Worm (Caenorhabditis elegans) whole organism, L1 larva: ENCODE data around the gene kmo-2.
A peak's percentile ranks its signal among the peaks of the same experiment; 100 is the strongest.

Source experiments
- C04F5.9 ChIP-seq: sonication (generic microtip); optimal IDR thresholded peaks from 2 replicates; lab custom pipeline; 2016; ENCODE audit warnings: missing genetic modification characterization, missing compliant biosample characterization
- C34B4.2 ChIP-seq: sonication (generic microtip); optimal IDR thresholded peaks from 2 replicates; lab custom pipeline; 2017; ENCODE audit warnings: mild to moderate bottlenecking, missing genetic modification characterization, missing compliant biosample characterization
- F16B12.6 ChIP-seq: fragments of 150-350 bp; optimal IDR thresholded peaks from 2 replicates; lab custom pipeline; 2014; ENCODE audit warnings: missing biosample characterization, missing genetic modification characterization
- aha-1 ChIP-seq: fragments of 150-350 bp; optimal IDR thresholded peaks from 2 replicates; lab custom pipeline; 2014; ENCODE audit warnings: missing biosample characterization, missing genetic modification characterization
- ces-1 ChIP-seq: fragments of 150-350 bp; optimal IDR thresholded peaks from 2 replicates; lab custom pipeline; 2014; ENCODE audit warnings: missing biosample characterization, missing genetic modification reagents, missing genetic modification characterization
- dpl-1 ChIP-seq, 3 experiments: fragments of 150-350 bp in 2 of 3; sonication (generic microtip) in 1 of 3; optimal IDR thresholded peaks; 2 replicates each; lab custom pipeline; 2014 to 2017; ENCODE audit warnings: missing biosample characterization in 3 of 3, missing genetic modification characterization in 3 of 3, missing genetic modification reagents in 3 of 3
- efl-1 ChIP-seq, 4 experiments: fragments of 150-350 bp; optimal IDR thresholded peaks in 3 of 4; peaks in 1 of 4; 1 replicate in 1 of 4; 2 replicates in 3 of 4; lab custom pipeline; 2014; ENCODE audit warnings: missing biosample characterization in 2 of 4, missing genetic modification characterization in 2 of 4, missing genetic modification reagents in 2 of 4
- efl-3 ChIP-seq: fragments of 200-800 bp; sonication (Bioruptor generic); optimal IDR thresholded peaks from 2 replicates; lab custom pipeline; 2018; ENCODE audit warnings: mild to moderate bottlenecking, missing genetic modification characterization, missing compliant biosample characterization
- egl-27 ChIP-seq, 2 experiments: fragments of 150-350 bp in 1 of 2; sonication (generic microtip); optimal IDR thresholded peaks; 3 replicates each; lab custom pipeline; 2017 to 2018; ENCODE audit warnings: missing biosample characterization in 2 of 2, missing genetic modification characterization in 2 of 2, missing genetic modification reagents in 2 of 2
- fos-1 ChIP-seq: fragments of 150-350 bp; optimal IDR thresholded peaks from 2 replicates; lab custom pipeline; 2014; ENCODE audit warnings: missing biosample characterization, missing genetic modification characterization
- grh-1 ChIP-seq: fragments of 200-800 bp; sonication (Bioruptor generic); IDR thresholded peaks from 2 replicates; pipeline ENCODE4 v1.3.6; 2022; ENCODE audit warnings: missing genetic modification reagents, missing genetic modification characterization, missing compliant biosample characterization
- hlh-4 ChIP-seq: sonication (generic microtip); optimal IDR thresholded peaks from 2 replicates; lab custom pipeline; 2016; ENCODE audit warnings: mild to moderate bottlenecking, missing genetic modification characterization, missing compliant biosample characterization
- jun-1 ChIP-seq: fragments of 150-350 bp; optimal IDR thresholded peaks from 2 replicates; lab custom pipeline; 2014; ENCODE audit warnings: missing biosample characterization, missing genetic modification reagents, missing genetic modification characterization
- lin-14 ChIP-seq: fragments of 200-800 bp; sonication (Bioruptor generic); optimal IDR thresholded peaks from 2 replicates; lab custom pipeline; 2018; ENCODE audit warnings: mild to moderate bottlenecking, missing genetic modification characterization, moderate library complexity, missing compliant biosample characterization
- lin-35 ChIP-seq, 2 experiments: fragments of 150-350 bp; optimal IDR thresholded peaks; 2 replicates each; lab custom pipeline; 2014; ENCODE audit warnings: missing biosample characterization in 2 of 2, missing genetic modification characterization in 2 of 2, missing genetic modification reagents in 2 of 2
- lin-39 ChIP-seq: fragments of 150-350 bp; optimal IDR thresholded peaks from 2 replicates; lab custom pipeline; 2014; ENCODE audit warnings: missing biosample characterization, missing genetic modification reagents, missing genetic modification characterization
- lsy-2 ChIP-seq, 2 experiments: fragments of 150-350 bp; optimal IDR thresholded peaks; 2 replicates each; lab custom pipeline; 2014; ENCODE audit warnings: missing biosample characterization in 2 of 2, missing genetic modification characterization in 2 of 2
- mef-2 ChIP-seq: fragments of 150-350 bp; optimal IDR thresholded peaks from 2 replicates; lab custom pipeline; 2014; ENCODE audit warnings: missing biosample characterization, missing genetic modification characterization
- nhr-11 ChIP-seq: fragments of 150-350 bp; optimal IDR thresholded peaks from 2 replicates; lab custom pipeline; 2014; ENCODE audit warnings: missing biosample characterization, missing genetic modification characterization
- nhr-12 ChIP-seq: sonication (generic microtip); optimal IDR thresholded peaks from 2 replicates; lab custom pipeline; 2017; ENCODE audit warnings: missing biosample characterization, missing genetic modification characterization
- nhr-20 ChIP-seq: sonication (generic microtip); optimal IDR thresholded peaks from 2 replicates; lab custom pipeline; 2016; ENCODE audit warnings: mild to moderate bottlenecking, missing genetic modification characterization, missing compliant biosample characterization
- nhr-28 ChIP-seq: fragments of 150-350 bp; optimal IDR thresholded peaks from 2 replicates; lab custom pipeline; 2014; ENCODE audit warnings: missing biosample characterization, missing genetic modification characterization
- nhr-71 ChIP-seq: sonication (generic microtip); optimal IDR thresholded peaks from 2 replicates; lab custom pipeline; 2016; ENCODE audit warnings: mild to moderate bottlenecking, missing genetic modification characterization, moderate library complexity, missing compliant biosample characterization
- nhr-85 ChIP-seq: sonication (generic microtip); peaks from one replicate; lab custom pipeline; 2016; ENCODE audit warnings: missing genetic modification characterization, inconsistent platforms, missing compliant biosample characterization
- pag-3 ChIP-seq: sonication (generic microtip); optimal IDR thresholded peaks from 2 replicates; lab custom pipeline; 2017; ENCODE audit warnings: missing genetic modification characterization, mild to moderate bottlenecking, missing compliant biosample characterization, antibody characterized with exemption, borderline replicate concordance; ENCODE audit not compliant: insufficient read depth
- pax-3 ChIP-seq: fragments of 200-800 bp; sonication (Bioruptor generic); optimal IDR thresholded peaks from 2 replicates; lab custom pipeline; 2018; ENCODE audit warnings: mild to moderate bottlenecking, missing genetic modification characterization, moderate library complexity, missing compliant biosample characterization
- pqm-1 ChIP-seq: sonication (generic microtip); optimal IDR thresholded peaks from 3 replicates; lab custom pipeline; 2017; ENCODE audit warnings: missing biosample characterization, missing genetic modification characterization
- rnt-1 ChIP-seq: sonication (generic microtip); optimal IDR thresholded peaks from 2 replicates; lab custom pipeline; 2016; ENCODE audit warnings: mild to moderate bottlenecking, missing genetic modification characterization, moderate library complexity, missing compliant biosample characterization
- skn-1 ChIP-seq: fragments of 150-350 bp; optimal IDR thresholded peaks from 2 replicates; lab custom pipeline; 2014; ENCODE audit warnings: missing biosample characterization, missing genetic modification characterization
- snpc-4 ChIP-seq: fragments of 150-350 bp; optimal IDR thresholded peaks from 2 replicates; lab custom pipeline; 2014; ENCODE audit warnings: missing biosample characterization, missing genetic modification characterization
- snu-23 ChIP-seq: sonication (generic microtip); optimal IDR thresholded peaks from 2 replicates; lab custom pipeline; 2016; ENCODE audit warnings: missing genetic modification characterization, missing compliant biosample characterization
- sup-37 ChIP-seq: fragments of 200-800 bp; sonication (Bioruptor generic); optimal IDR thresholded peaks from 2 replicates; lab custom pipeline; 2018; ENCODE audit warnings: mild to moderate bottlenecking, missing genetic modification characterization, missing compliant biosample characterization
- swsn-7 ChIP-seq: sonication (generic microtip); optimal IDR thresholded peaks from 2 replicates; lab custom pipeline; 2016; ENCODE audit warnings: missing genetic modification characterization, missing compliant biosample characterization
- tbx-2 ChIP-seq: sonication (generic microtip); optimal IDR thresholded peaks from 2 replicates; lab custom pipeline; 2016; ENCODE audit warnings: missing genetic modification characterization, missing compliant biosample characterization
- tlp-1 ChIP-seq: fragments of 150-350 bp; optimal IDR thresholded peaks from 2 replicates; lab custom pipeline; 2014; ENCODE audit warnings: missing biosample characterization, missing genetic modification characterization
- unc-130 ChIP-seq: fragments of 150-350 bp; optimal IDR thresholded peaks from 2 replicates; lab custom pipeline; 2017; ENCODE audit warnings: missing biosample characterization, missing genetic modification characterization, inconsistent platforms
- unc-30 ChIP-seq: sonication (generic microtip); optimal IDR thresholded peaks from 2 replicates; lab custom pipeline; 2017; ENCODE audit warnings: missing biosample characterization, missing genetic modification characterization
- unc-98 ChIP-seq: fragments of 200-800 bp; sonication (Bioruptor generic); IDR thresholded peaks from 2 replicates; pipeline ENCODE4 v1.3.6; 2022; ENCODE audit warnings: missing genetic modification characterization, missing compliant biosample characterization
- xbp-1 ChIP-seq: sonication (generic microtip); optimal IDR thresholded peaks from 2 replicates; lab custom pipeline; 2016; ENCODE audit warnings: missing genetic modification characterization, missing compliant biosample characterization
- zag-1 ChIP-seq: fragments of 150-350 bp; optimal IDR thresholded peaks from 2 replicates; lab custom pipeline; 2014; ENCODE audit warnings: missing biosample characterization, missing genetic modification characterization
- zip-4 ChIP-seq: fragments of 200-800 bp; sonication (Bioruptor generic); optimal IDR thresholded peaks from 2 replicates; lab custom pipeline; 2018; ENCODE audit warnings: mild to moderate bottlenecking, missing genetic modification characterization, moderate library complexity, missing compliant biosample characterization

The kmo-2 gene

ce11 chrV:12065859-12066258 is 2.5 kb downstream of the kmo-2 start (continued):
- TF ChIP-seq grh-1 (no peak), zip-4 (GFP tag; lab: Kevin White, UChicago) (no peak), unc-130 (tag; lab: Kevin White, UChicago) (no peak), unc-30 (tag; lab: Kevin White, UChicago) (no peak), swsn-7 (tag; lab: Kevin White, UChicago) (no peak), fos-1 (tag; lab: Kevin White, UChicago) (no peak), pax-3 (tag; lab: Kevin White, UChicago) (peak; percentile 52), nhr-85 (no peak), lin-39 (tag; lab: Kevin White, UChicago) (no peak), dpl-1 (GFP tag; optimal IDR thresholded peaks at IDR 0.05; lab: Kevin White, UChicago) (peak; percentile 18 to 53 (median 22)), lin-14 (GFP tag; lab: Kevin White, UChicago) (no peak), nhr-28 (tag; lab: Kevin White, UChicago) (no peak), unc-98 (no peak), zag-1 (tag; lab: Kevin White, UChicago) (no peak), ces-1 (GFP tag; lab: Kevin White, UChicago) (no peak), egl-27 (tag; optimal IDR thresholded peaks at IDR 0.05; lab: Kevin White, UChicago) (no peak), C04F5.9 (tag; lab: Kevin White, UChicago) (no peak), tlp-1 (no peak), nhr-71 (peak; percentile 25), jun-1 (tag; lab: Kevin White, UChicago) (no peak), aha-1 (tag; lab: Kevin White, UChicago) (no peak), nhr-12 (tag; lab: Kevin White, UChicago) (no peak), sup-37 (GFP tag; lab: Kevin White, UChicago) (no peak), nhr-20 (no peak), xbp-1 (tag; lab: Kevin White, UChicago) (peak; percentile 19), snpc-4 (tag; lab: Kevin White, UChicago) (no peak), F16B12.6 (tag; lab: Kevin White, UChicago) (peak; percentile 82), mef-2 (tag; lab: Kevin White, UChicago) (no peak), nhr-11 (tag; lab: Kevin White, UChicago) (no peak), skn-1 (tag; lab: Kevin White, UChicago) (no peak), tbx-2 (tag; lab: Kevin White, UChicago) (no peak), hlh-4 (tag; lab: Kevin White, UChicago) (no peak)

DNA sequence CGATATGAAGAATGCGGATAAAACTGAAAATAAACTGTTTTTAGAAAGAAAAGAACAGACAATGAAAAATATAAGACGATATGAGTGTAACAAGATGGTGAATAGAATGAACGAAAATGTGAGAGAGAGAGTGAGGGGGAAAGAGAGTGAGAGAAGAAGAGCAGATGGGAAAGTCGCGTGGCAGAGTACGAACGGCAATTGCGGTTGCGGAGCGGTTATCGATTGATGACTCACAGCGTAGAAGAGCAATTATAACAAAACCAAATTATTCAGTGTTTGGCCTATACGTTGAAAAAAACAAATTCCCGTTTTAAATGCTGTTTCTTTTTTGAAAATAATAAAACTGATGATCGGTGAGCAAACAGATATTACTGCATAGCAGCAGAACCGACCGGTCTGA is 3.0 kb downstream of the kmo-2 start, which contains the start of gene pqn-53:
TSS of gene pqn-53 (minus strand) at position 23 of the 400 bp plus-strand sequence.
- no peak for TF ChIP-seq ces-1 (GFP tag; lab: Kevin White, UChicago)
- peak; percentile 50 for TF ChIP-seq rnt-1
- TF ChIP-seq efl-1 (optimal IDR thresholded peaks at IDR 0.05; lab: Kevin White, UChicago), result peak in 1 of 2 experiments; percentile 5
- peak; percentile 6 to 71 for TF ChIP-seq efl-1 (GFP tag; optimal IDR thresholded peaks at IDR 0.05 in 1 of 2; lab: Kevin White, UChicago)
- peak; percentile 18 for TF ChIP-seq fos-1 (tag; lab: Kevin White, UChicago)
- peak; percentile 64 for TF ChIP-seq nhr-85
- no peak for TF ChIP-seq C34B4.2 (tag; lab: Kevin White, UChicago)
- peak; percentile 8 for TF ChIP-seq snu-23 (GFP tag; lab: Kevin White, UChicago)
- no peak for TF ChIP-seq efl-3 (GFP tag; lab: Kevin White, UChicago)
- peak in 1 of 2 experiments; percentile 21 for TF ChIP-seq lsy-2 (tag; optimal IDR thresholded peaks at IDR 0.05; lab: Kevin White, UChicago)
- TF ChIP-seq pag-3, result peak; percentile 30
- peak; percentile 63 for TF ChIP-seq lin-14 (GFP tag; lab: Kevin White, UChicago)
- TF ChIP-seq swsn-7 (tag; lab: Kevin White, UChicago), result no peak
- no peak for TF ChIP-seq zip-4 (GFP tag; lab: Kevin White, UChicago)
- TF ChIP-seq pqm-1 (tag; lab: Kevin White, UChicago), result no peak
- no peak for TF ChIP-seq lin-35 (GFP tag; optimal IDR thresholded peaks at IDR 0.05; lab: Kevin White, UChicago)
- TF ChIP-seq, all 84 proteins: peak for 8
